Worm (Caenorhabditis elegans) whole organism, L1 larva: ENCODE results near the gene gcy-33.

Experiments
- C34B4.2 ChIP-seq: sonication (generic microtip); optimal IDR thresholded peaks from 2 replicates; lab custom pipeline; 2017; ENCODE audit warnings: mild to moderate bottlenecking, missing genetic modification characterization, missing compliant biosample characterization
- aha-1 ChIP-seq: fragments of 150-350 bp; optimal IDR thresholded peaks from 2 replicates; lab custom pipeline; 2014; ENCODE audit warnings: missing biosample characterization, missing genetic modification characterization
- blmp-1 ChIP-seq: fragments of 150-350 bp; optimal IDR thresholded peaks from 2 replicates; lab custom pipeline; 2014; ENCODE audit warnings: missing biosample characterization, missing genetic modification characterization
- ces-1 ChIP-seq: fragments of 150-350 bp; optimal IDR thresholded peaks from 2 replicates; lab custom pipeline; 2014; ENCODE audit warnings: missing biosample characterization, missing genetic modification reagents, missing genetic modification characterization
- efl-3 ChIP-seq: fragments of 200-800 bp; sonication (Bioruptor generic); optimal IDR thresholded peaks from 2 replicates; lab custom pipeline; 2018; ENCODE audit warnings: mild to moderate bottlenecking, missing genetic modification characterization, missing compliant biosample characterization
- egl-13 ChIP-seq: sonication (generic microtip); optimal IDR thresholded peaks from 2 replicates; lab custom pipeline; 2016; ENCODE audit warnings: missing genotype, missing genetic modification reagents, missing genetic modification characterization, missing compliant biosample characterization
- elt-2 ChIP-seq: sonication (generic microtip); optimal IDR thresholded peaks from 2 replicates; lab custom pipeline; 2016; ENCODE audit warnings: missing genetic modification characterization, mild to moderate bottlenecking, inconsistent platforms, missing compliant biosample characterization, missing genetic modification reagents
- fkh-10 ChIP-seq: sonication (generic microtip); optimal IDR thresholded peaks from 2 replicates; lab custom pipeline; 2017; ENCODE audit warnings: missing biosample characterization, missing genetic modification reagents, missing genetic modification characterization
- fkh-4 ChIP-seq: sonication (generic microtip); optimal IDR thresholded peaks from 2 replicates; lab custom pipeline; 2016; ENCODE audit warnings: missing compliant biosample characterization, missing genetic modification characterization, borderline replicate concordance
- hlh-4 ChIP-seq: sonication (generic microtip); optimal IDR thresholded peaks from 2 replicates; lab custom pipeline; 2016; ENCODE audit warnings: mild to moderate bottlenecking, missing genetic modification characterization, missing compliant biosample characterization
- jun-1 ChIP-seq: fragments of 150-350 bp; optimal IDR thresholded peaks from 2 replicates; lab custom pipeline; 2014; ENCODE audit warnings: missing biosample characterization, missing genetic modification reagents, missing genetic modification characterization
- lin-14 ChIP-seq: fragments of 200-800 bp; sonication (Bioruptor generic); optimal IDR thresholded peaks from 2 replicates; lab custom pipeline; 2018; ENCODE audit warnings: mild to moderate bottlenecking, missing genetic modification characterization, moderate library complexity, missing compliant biosample characterization
- lin-39 ChIP-seq: fragments of 150-350 bp; optimal IDR thresholded peaks from 2 replicates; lab custom pipeline; 2014; ENCODE audit warnings: missing biosample characterization, missing genetic modification reagents, missing genetic modification characterization
- lsy-2 ChIP-seq, 2 experiments: fragments of 150-350 bp; optimal IDR thresholded peaks; 2 replicates each; lab custom pipeline; 2014; ENCODE audit warnings: missing biosample characterization in 2 of 2, missing genetic modification characterization in 2 of 2
- mef-2 ChIP-seq: fragments of 150-350 bp; optimal IDR thresholded peaks from 2 replicates; lab custom pipeline; 2014; ENCODE audit warnings: missing biosample characterization, missing genetic modification characterization
- nhr-20 ChIP-seq: sonication (generic microtip); optimal IDR thresholded peaks from 2 replicates; lab custom pipeline; 2016; ENCODE audit warnings: mild to moderate bottlenecking, missing genetic modification characterization, missing compliant biosample characterization
- nhr-237 ChIP-seq: fragments of 150-350 bp; optimal IDR thresholded peaks from 2 replicates; lab custom pipeline; 2014; ENCODE audit warnings: missing biosample characterization, missing genetic modification characterization
- nhr-28 ChIP-seq: fragments of 150-350 bp; optimal IDR thresholded peaks from 2 replicates; lab custom pipeline; 2014; ENCODE audit warnings: missing biosample characterization, missing genetic modification characterization
- nhr-47 ChIP-seq: sonication (generic microtip); optimal IDR thresholded peaks from 2 replicates; lab custom pipeline; 2016; ENCODE audit warnings: mild to moderate bottlenecking, missing genetic modification characterization, moderate library complexity, missing compliant biosample characterization
- nhr-84 ChIP-seq: sonication (generic microtip); optimal IDR thresholded peaks from 2 replicates; lab custom pipeline; 2017; ENCODE audit warnings: missing biosample characterization, missing genetic modification characterization
- nhr-85 ChIP-seq: sonication (generic microtip); peaks from one replicate; lab custom pipeline; 2016; ENCODE audit warnings: missing genetic modification characterization, inconsistent platforms, missing compliant biosample characterization
- pax-3 ChIP-seq: fragments of 200-800 bp; sonication (Bioruptor generic); optimal IDR thresholded peaks from 2 replicates; lab custom pipeline; 2018; ENCODE audit warnings: mild to moderate bottlenecking, missing genetic modification characterization, moderate library complexity, missing compliant biosample characterization
- pqm-1 ChIP-seq: sonication (generic microtip); optimal IDR thresholded peaks from 3 replicates; lab custom pipeline; 2017; ENCODE audit warnings: missing biosample characterization, missing genetic modification characterization
- skn-1 ChIP-seq: fragments of 150-350 bp; optimal IDR thresholded peaks from 2 replicates; lab custom pipeline; 2014; ENCODE audit warnings: missing biosample characterization, missing genetic modification characterization
- sup-37 ChIP-seq: fragments of 200-800 bp; sonication (Bioruptor generic); optimal IDR thresholded peaks from 2 replicates; lab custom pipeline; 2018; ENCODE audit warnings: mild to moderate bottlenecking, missing genetic modification characterization, missing compliant biosample characterization
- tbx-2 ChIP-seq: sonication (generic microtip); optimal IDR thresholded peaks from 2 replicates; lab custom pipeline; 2016; ENCODE audit warnings: missing genetic modification characterization, missing compliant biosample characterization
- unc-86 ChIP-seq: sonication (generic microtip); optimal IDR thresholded peaks from 2 replicates; lab custom pipeline; 2016; ENCODE audit warnings: missing genetic modification characterization, missing compliant biosample characterization
- vab-15 ChIP-seq: sonication (generic microtip); optimal IDR thresholded peaks from 2 replicates; lab custom pipeline; 2017; ENCODE audit warnings: missing genotype, mild to moderate bottlenecking, missing genetic modification characterization, missing compliant biosample characterization
- zag-1 ChIP-seq: fragments of 150-350 bp; optimal IDR thresholded peaks from 2 replicates; lab custom pipeline; 2014; ENCODE audit warnings: missing biosample characterization, missing genetic modification characterization

Gene gcy-33

ce11 chrV:11955617-11956016 lies 46.0 kb downstream of the gcy-33 start:
- TF ChIP-seq nhr-20 (tag; lab: Kevin White, UChicago) (no peak), C34B4.2 (no peak), nhr-47 (tag; lab: Kevin White, UChicago) (no peak), pqm-1 (tag; lab: Kevin White, UChicago) (no peak), aha-1 (no peak), hlh-4 (no peak), sup-37 (GFP tag; lab: Kevin White, UChicago) (no peak), skn-1 (tag; lab: Kevin White, UChicago) (no peak), jun-1 (tag; lab: Kevin White, UChicago) (no peak), tbx-2 (tag; lab: Kevin White, UChicago) (no peak), egl-13 (tag; lab: Kevin White, UChicago) (no peak), elt-2 (tag; lab: Kevin White, UChicago) (no peak), mef-2 (tag; lab: Kevin White, UChicago) (no peak), lsy-2 (tag; optimal IDR thresholded peaks at IDR 0.05; lab: Kevin White, UChicago) (no peak), efl-3 (GFP tag; lab: Kevin White, UChicago) (no peak), blmp-1 (tag; lab: Kevin White, UChicago) (no peak), unc-86 (tag; lab: Kevin White, UChicago) (no peak)

DNA sequence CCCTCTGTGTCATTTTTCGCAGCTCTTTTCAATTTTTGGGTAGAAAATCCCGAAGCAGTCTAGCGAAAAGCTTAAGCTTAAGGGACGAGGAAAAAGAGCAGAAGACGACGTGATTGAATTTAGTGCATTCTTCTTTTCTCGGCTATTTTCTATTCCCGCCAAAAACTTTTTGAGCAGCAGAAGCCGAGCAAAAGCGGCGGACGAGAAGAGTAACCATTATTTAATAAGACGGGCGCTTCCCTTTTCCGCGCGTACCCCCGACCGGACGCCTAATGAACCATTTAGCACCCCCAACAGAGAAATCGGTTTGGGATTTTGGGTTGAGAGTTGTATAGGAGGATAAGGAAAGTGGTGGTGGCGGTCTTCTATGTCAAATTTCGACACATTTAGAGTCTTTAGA lies 48.0 kb downstream of the gcy-33 start:
- peak; percentile 58 for TF ChIP-seq fkh-10
- no peak for TF ChIP-seq nhr-84 (tag; lab: Kevin White, UChicago)
- TF ChIP-seq lin-14 (GFP tag; lab: Kevin White, UChicago) = peak; percentile 79
- TF ChIP-seq ces-1 (GFP tag; lab: Kevin White, UChicago) = peak; percentile 77
- TF ChIP-seq, all 84 proteins: peak for 3

DNA sequence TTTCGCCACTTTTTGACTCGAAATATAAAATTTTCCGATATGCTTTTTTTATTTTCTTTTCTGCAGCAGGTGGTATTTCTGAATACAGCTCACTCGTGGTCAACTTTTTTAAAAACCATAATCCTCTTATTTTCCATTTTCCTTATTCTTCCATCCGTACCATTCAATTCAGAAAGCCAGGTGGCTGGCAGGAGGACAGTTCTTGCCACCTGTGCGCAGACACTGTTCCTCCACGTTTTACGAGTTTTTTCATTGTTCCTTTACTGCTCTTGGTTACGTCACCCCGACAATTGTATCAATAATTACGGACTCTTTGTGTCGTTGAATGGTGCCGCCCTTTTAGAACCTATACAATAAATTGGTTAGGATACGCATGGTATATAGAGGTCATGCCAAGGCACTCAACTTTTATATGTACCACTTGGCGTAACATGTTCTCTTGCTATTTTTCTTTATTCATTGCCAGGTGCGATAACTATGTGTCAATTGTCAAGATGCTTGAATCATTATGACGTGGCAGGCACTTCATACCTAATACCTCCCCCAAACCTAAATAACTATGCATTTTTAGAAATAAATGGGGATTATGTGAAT lies 48.6 kb downstream of the gcy-33 start:
- TF ChIP-seq lin-39 (tag; lab: Kevin White, UChicago) = no peak
- TF ChIP-seq nhr-85 (tag; lab: Kevin White, UChicago) = peak; percentile 25

DNA sequence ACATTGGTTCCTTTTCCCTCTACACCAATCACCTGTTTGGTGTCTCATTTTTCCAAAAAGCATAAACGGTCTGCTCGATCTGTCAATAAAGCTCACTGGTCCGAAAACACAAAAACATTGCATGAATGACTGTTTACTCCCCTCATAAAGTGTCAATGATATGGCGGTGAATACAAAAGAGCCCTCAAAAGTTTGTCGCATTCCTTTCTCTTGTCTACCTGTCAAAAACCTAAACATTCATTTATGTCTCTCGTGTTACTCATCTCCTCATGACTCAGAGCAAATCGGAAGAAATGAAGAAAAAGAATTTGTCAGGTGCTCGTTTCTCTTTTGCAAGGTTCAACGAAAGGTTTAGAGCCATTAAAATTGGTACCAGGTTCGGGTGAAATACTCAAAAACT lies 50.4 kb downstream of the gcy-33 start:
- TF ChIP-seq pax-3 (tag; lab: Kevin White, UChicago) (no peak), blmp-1 (tag; lab: Kevin White, UChicago) (no peak)

DNA sequence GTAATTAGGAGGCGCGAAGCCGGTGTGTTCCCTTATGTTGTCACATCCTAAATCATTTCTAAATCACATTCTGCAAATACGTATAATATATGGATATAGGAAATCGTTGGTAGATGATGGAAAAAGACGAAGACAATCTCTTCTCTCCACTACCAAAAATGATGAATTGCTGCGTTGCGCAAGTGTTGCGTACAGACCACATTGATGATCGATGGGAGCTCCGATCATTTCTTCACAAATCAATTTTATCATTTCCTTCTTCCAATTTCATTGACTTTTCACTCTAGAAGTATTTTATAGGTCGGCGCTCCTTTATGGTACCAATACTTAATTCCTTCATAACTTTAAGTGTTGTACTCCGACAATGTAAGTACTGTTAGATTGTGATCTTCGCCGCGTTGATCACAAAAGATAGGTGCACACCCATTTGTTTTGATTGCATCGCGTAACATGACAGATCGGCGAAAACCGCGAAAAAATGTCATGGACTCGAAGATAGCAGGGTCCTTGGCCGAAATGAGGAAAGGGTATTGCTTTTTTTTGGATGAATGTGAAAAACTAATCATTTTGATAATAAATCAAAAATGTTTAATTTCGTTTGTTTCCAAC lies 52.0 kb downstream of the gcy-33 start:
- peak; percentile 41 for TF ChIP-seq blmp-1 (tag; lab: Kevin White, UChicago)
- no peak for TF ChIP-seq pqm-1 (tag; lab: Kevin White, UChicago)
- peak; percentile 39 for TF ChIP-seq nhr-85 (tag; lab: Kevin White, UChicago)

ce11 chrV:11948581-11948980 lies 53.0 kb downstream of the gcy-33 start:
- TF ChIP-seq blmp-1 (tag; lab: Kevin White, UChicago) = peak; percentile 54
- TF ChIP-seq nhr-28 (tag; lab: Kevin White, UChicago) = no peak
- TF ChIP-seq nhr-85 (tag; lab: Kevin White, UChicago) = peak; percentile 59

ce11 chrV:11947414-11947954 lies 54.1 kb downstream of the gcy-33 start:
- no peak for TF ChIP-seq fkh-4 (tag; lab: Kevin White, UChicago)
- no peak for TF ChIP-seq pqm-1 (tag; lab: Kevin White, UChicago)
- TF ChIP-seq efl-3 (GFP tag; lab: Kevin White, UChicago) = no peak
- TF ChIP-seq vab-15 (tag; lab: Kevin White, UChicago) = no peak
- no peak for TF ChIP-seq zag-1 (tag; lab: Kevin White, UChicago)
- no peak for TF ChIP-seq nhr-237 (tag; lab: Kevin White, UChicago)
- no peak for TF ChIP-seq lin-14 (GFP tag; lab: Kevin White, UChicago)
